Fruit fly (Drosophila melanogaster) whole organism, wandering third instar larva: ENCODE data around the gene plum.

ENCODE experiments used
- CrebA ChIP-seq: fragments of 200-800 bp; sonication (Bioruptor generic); optimal IDR thresholded peaks from 2 replicates; lab custom pipeline; 2016; ENCODE audit warnings: missing biosample characterization, mild to moderate bottlenecking, missing genetic modification characterization, borderline replicate concordance
- fru ChIP-seq: fragments of 200-800 bp; sonication (Bioruptor generic); optimal IDR thresholded peaks from 3 replicates; lab custom pipeline; 2016; ENCODE audit warnings: missing biosample characterization, mild to moderate bottlenecking, missing genetic modification characterization
- pan ChIP-seq: fragments of >200 bp; optimal IDR thresholded peaks from 2 replicates; lab custom pipeline; 2017
- psq ChIP-seq: fragments of 200-800 bp; sonication (Bioruptor generic); optimal IDR thresholded peaks from 3 replicates; lab custom pipeline; 2017; ENCODE audit warnings: missing biosample characterization, mild to moderate bottlenecking, missing genetic modification characterization, moderate library complexity

- TF ChIP-seq pan (lab: Kevin White, UChicago) (no peak), fru (no peak), psq (GFP tag; lab: Kevin White, UChicago) (no peak), CrebA (GFP tag; lab: Kevin White, UChicago) (no peak)
These were observed 20.7 kb upstream of the plum start for dm6 chr3R:26555642-26556278.
